Worm (Caenorhabditis elegans) whole organism, L1 larva: ENCODE data around the gene Y116A8C.24.

Source experiments
- C16A3.4 ChIP-seq: fragments of 150-350 bp; optimal IDR thresholded peaks from 2 replicates; lab custom pipeline; 2014; ENCODE audit warnings: missing biosample characterization, missing genetic modification characterization
- F16B12.6 ChIP-seq: fragments of 150-350 bp; optimal IDR thresholded peaks from 2 replicates; lab custom pipeline; 2014; ENCODE audit warnings: missing biosample characterization, missing genetic modification characterization
- alr-1 ChIP-seq: fragments of 200-800 bp; sonication (Bioruptor generic); optimal IDR thresholded peaks from 2 replicates; lab custom pipeline; 2018; ENCODE audit warnings: borderline replicate concordance, mild to moderate bottlenecking, missing genetic modification characterization, missing compliant biosample characterization
- ceh-63 ChIP-seq: fragments of 200-800 bp; sonication (Bioruptor generic); optimal IDR thresholded peaks from 2 replicates; lab custom pipeline; 2018; ENCODE audit warnings: mild to moderate bottlenecking, missing genetic modification characterization, missing compliant biosample characterization
- ceh-82 ChIP-seq, 3 experiments: fragments of 150-350 bp in 1 of 3; sonication (generic microtip) in 2 of 3; optimal IDR thresholded peaks; 2 replicates each; lab custom pipeline; 2014 to 2017; ENCODE audit warnings: missing biosample characterization in 3 of 3, missing genetic modification characterization in 3 of 3
- dpl-1 ChIP-seq, 3 experiments: fragments of 150-350 bp in 2 of 3; sonication (generic microtip) in 1 of 3; optimal IDR thresholded peaks; 2 replicates each; lab custom pipeline; 2014 to 2017; ENCODE audit warnings: missing biosample characterization in 3 of 3, missing genetic modification characterization in 3 of 3, missing genetic modification reagents in 3 of 3
- dsc-1 ChIP-seq: sonication (generic microtip); optimal IDR thresholded peaks from 2 replicates; lab custom pipeline; 2016; ENCODE audit warnings: mild to moderate bottlenecking, missing genetic modification characterization, missing compliant biosample characterization
- efl-1 ChIP-seq, 4 experiments: fragments of 150-350 bp; optimal IDR thresholded peaks in 3 of 4; peaks in 1 of 4; 1 replicate in 1 of 4; 2 replicates in 3 of 4; lab custom pipeline; 2014; ENCODE audit warnings: missing biosample characterization in 2 of 4, missing genetic modification characterization in 2 of 4, missing genetic modification reagents in 2 of 4
- egl-27 ChIP-seq, 2 experiments: fragments of 150-350 bp in 1 of 2; sonication (generic microtip); optimal IDR thresholded peaks; 3 replicates each; lab custom pipeline; 2017 to 2018; ENCODE audit warnings: missing biosample characterization in 2 of 2, missing genetic modification characterization in 2 of 2, missing genetic modification reagents in 2 of 2
- fkh-10 ChIP-seq: sonication (generic microtip); optimal IDR thresholded peaks from 2 replicates; lab custom pipeline; 2017; ENCODE audit warnings: missing biosample characterization, missing genetic modification reagents, missing genetic modification characterization
- fkh-8 ChIP-seq: sonication (generic microtip); optimal IDR thresholded peaks from 2 replicates; lab custom pipeline; 2016; ENCODE audit warnings: mild to moderate bottlenecking, missing genetic modification characterization, missing compliant biosample characterization
- hlh-17 ChIP-seq: fragments of 200-800 bp; sonication (Bioruptor generic); optimal IDR thresholded peaks from 2 replicates; lab custom pipeline; 2018; ENCODE audit warnings: missing genetic modification characterization, mild to moderate bottlenecking, missing compliant biosample characterization, moderate library complexity, borderline replicate concordance
- hpl-2 ChIP-seq: fragments of 150-350 bp; optimal IDR thresholded peaks from 2 replicates; lab custom pipeline; 2014; ENCODE audit warnings: missing biosample characterization, missing genetic modification reagents, missing genetic modification characterization
- lin-13 ChIP-seq: fragments of 150-350 bp; optimal IDR thresholded peaks from 2 replicates; lab custom pipeline; 2014; ENCODE audit warnings: missing biosample characterization, missing genetic modification reagents, missing genetic modification characterization
- lin-15B ChIP-seq: fragments of 150-350 bp; sonication (generic microtip); optimal IDR thresholded peaks from 3 replicates; lab custom pipeline; 2014; ENCODE audit warnings: missing biosample characterization, missing genetic modification characterization
- lin-39 ChIP-seq: fragments of 150-350 bp; optimal IDR thresholded peaks from 2 replicates; lab custom pipeline; 2014; ENCODE audit warnings: missing biosample characterization, missing genetic modification reagents, missing genetic modification characterization
- mab-9 ChIP-seq: fragments of 200-800 bp; sonication (Bioruptor generic); IDR thresholded peaks from 2 replicates; pipeline ENCODE4 v1.3.6; 2022; ENCODE audit warnings: missing genetic modification reagents, missing genetic modification characterization, missing compliant biosample characterization
- mdl-1 ChIP-seq, 2 experiments: fragments of 150-350 bp; optimal IDR thresholded peaks; 2 replicates each; lab custom pipeline; 2014 to 2017; ENCODE audit warnings: missing biosample characterization in 2 of 2, missing genetic modification characterization in 2 of 2, inconsistent platforms in 1 of 2
- mef-2 ChIP-seq: fragments of 150-350 bp; optimal IDR thresholded peaks from 2 replicates; lab custom pipeline; 2014; ENCODE audit warnings: missing biosample characterization, missing genetic modification characterization
- mep-1 ChIP-seq: fragments of 150-350 bp; optimal IDR thresholded peaks from 2 replicates; lab custom pipeline; 2014; ENCODE audit warnings: missing biosample characterization, missing genetic modification characterization
- nhr-12 ChIP-seq: sonication (generic microtip); optimal IDR thresholded peaks from 2 replicates; lab custom pipeline; 2017; ENCODE audit warnings: missing biosample characterization, missing genetic modification characterization
- nhr-20 ChIP-seq: sonication (generic microtip); optimal IDR thresholded peaks from 2 replicates; lab custom pipeline; 2016; ENCODE audit warnings: mild to moderate bottlenecking, missing genetic modification characterization, missing compliant biosample characterization
- nhr-28 ChIP-seq: fragments of 150-350 bp; optimal IDR thresholded peaks from 2 replicates; lab custom pipeline; 2014; ENCODE audit warnings: missing biosample characterization, missing genetic modification characterization
- nhr-47 ChIP-seq: sonication (generic microtip); optimal IDR thresholded peaks from 2 replicates; lab custom pipeline; 2016; ENCODE audit warnings: mild to moderate bottlenecking, missing genetic modification characterization, moderate library complexity, missing compliant biosample characterization
- nhr-77 ChIP-seq: fragments of 150-350 bp; optimal IDR thresholded peaks from 2 replicates; lab custom pipeline; 2014; ENCODE audit warnings: missing biosample characterization, missing genetic modification characterization
- pqm-1 ChIP-seq: sonication (generic microtip); optimal IDR thresholded peaks from 3 replicates; lab custom pipeline; 2017; ENCODE audit warnings: missing biosample characterization, missing genetic modification characterization
- rnt-1 ChIP-seq: sonication (generic microtip); optimal IDR thresholded peaks from 2 replicates; lab custom pipeline; 2016; ENCODE audit warnings: mild to moderate bottlenecking, missing genetic modification characterization, moderate library complexity, missing compliant biosample characterization
- snpc-4 ChIP-seq: fragments of 150-350 bp; optimal IDR thresholded peaks from 2 replicates; lab custom pipeline; 2014; ENCODE audit warnings: missing biosample characterization, missing genetic modification characterization
- sox-4 ChIP-seq: sonication (generic microtip); optimal IDR thresholded peaks from 2 replicates; lab custom pipeline; 2016; ENCODE audit warnings: missing genetic modification characterization, missing compliant biosample characterization
- swsn-7 ChIP-seq: sonication (generic microtip); optimal IDR thresholded peaks from 2 replicates; lab custom pipeline; 2016; ENCODE audit warnings: missing genetic modification characterization, missing compliant biosample characterization
- tlp-1 ChIP-seq: fragments of 150-350 bp; optimal IDR thresholded peaks from 2 replicates; lab custom pipeline; 2014; ENCODE audit warnings: missing biosample characterization, missing genetic modification characterization
- unc-130 ChIP-seq: fragments of 150-350 bp; optimal IDR thresholded peaks from 2 replicates; lab custom pipeline; 2017; ENCODE audit warnings: missing biosample characterization, missing genetic modification characterization, inconsistent platforms
- unc-30 ChIP-seq: sonication (generic microtip); optimal IDR thresholded peaks from 2 replicates; lab custom pipeline; 2017; ENCODE audit warnings: missing biosample characterization, missing genetic modification characterization
- unc-98 ChIP-seq: fragments of 200-800 bp; sonication (Bioruptor generic); IDR thresholded peaks from 2 replicates; pipeline ENCODE4 v1.3.6; 2022; ENCODE audit warnings: missing genetic modification characterization, missing compliant biosample characterization
- ztf-11 ChIP-seq, 2 experiments: sonication (generic microtip); optimal IDR thresholded peaks; 2 replicates each; lab custom pipeline; 2016 to 2017; ENCODE audit warnings: missing genetic modification characterization in 2 of 2, missing biosample characterization in 1 of 2, missing compliant biosample characterization in 1 of 2

Y116A8C.24 gene

ce11 chrIV:17110882-17111281 lies 40.2 kb upstream of the Y116A8C.24 start, which contains the start of gene sfa-1:
Gene sfa-1 (minus strand): TSS chrIV:17110982.
- TF ChIP-seq efl-1 (optimal IDR thresholded peaks at IDR 0.05; lab: Kevin White, UChicago) (no peak), efl-1 (GFP tag; optimal IDR thresholded peaks at IDR 0.05 in 1 of 2; lab: Kevin White, UChicago) (peak in 1 of 2 experiments; percentile 78), hpl-2 (GFP tag; lab: Kevin White, UChicago) (no peak), fkh-10 (GFP tag; lab: Kevin White, UChicago) (no peak), snpc-4 (tag; lab: Kevin White, UChicago) (no peak)
- TF ChIP-seq, all 84 proteins: peak for 1

ce11 chrIV:17109436-17109835 lies 38.7 kb upstream of the Y116A8C.24 start:
- TF ChIP-seq dpl-1 (GFP tag; optimal IDR thresholded peaks at IDR 0.05; lab: Kevin White, UChicago) = no peak
- TF ChIP-seq rnt-1 (tag; lab: Kevin White, UChicago) = no peak
- no peak for TF ChIP-seq mdl-1 (tag; optimal IDR thresholded peaks at IDR 0.05; lab: Kevin White, UChicago)
- no peak for TF ChIP-seq sox-4 (tag; lab: Kevin White, UChicago)
- no peak for TF ChIP-seq hlh-17
- TF ChIP-seq C16A3.4 (tag; lab: Kevin White, UChicago) = no peak
- no peak for TF ChIP-seq mab-9 (GFP tag; lab: Robert Waterston, UW)
- TF ChIP-seq F16B12.6 = no peak
- no peak for TF ChIP-seq nhr-77
- no peak for TF ChIP-seq alr-1 (tag; lab: Kevin White, UChicago)
- no peak for TF ChIP-seq ztf-11 (tag; optimal IDR thresholded peaks at IDR 0.05; lab: Kevin White, UChicago)
- no peak for TF ChIP-seq mep-1 (tag; lab: Kevin White, UChicago)
- no peak for TF ChIP-seq egl-27 (tag; optimal IDR thresholded peaks at IDR 0.05; lab: Kevin White, UChicago)
- TF ChIP-seq unc-30 (tag; lab: Kevin White, UChicago) = no peak
- TF ChIP-seq efl-1 (optimal IDR thresholded peaks at IDR 0.05; lab: Kevin White, UChicago) = no peak
- TF ChIP-seq efl-1 (GFP tag; optimal IDR thresholded peaks at IDR 0.05 in 1 of 2; lab: Kevin White, UChicago) = no peak
- no peak for TF ChIP-seq mef-2 (tag; lab: Kevin White, UChicago)
- TF ChIP-seq fkh-8 = no peak
- no peak for TF ChIP-seq lin-39 (tag; lab: Kevin White, UChicago)

ce11 chrIV:17108805-17109204 lies 38.1 kb upstream of the Y116A8C.24 start:
- no peak for TF ChIP-seq ceh-63 (GFP tag; lab: Kevin White, UChicago)
- peak in 1 of 3 experiments; percentile 11 for TF ChIP-seq dpl-1 (GFP tag; optimal IDR thresholded peaks at IDR 0.05; lab: Kevin White, UChicago)
- TF ChIP-seq efl-1 (optimal IDR thresholded peaks at IDR 0.05; lab: Kevin White, UChicago) = no peak
- peak; percentile 30 to 45 for TF ChIP-seq efl-1 (GFP tag; optimal IDR thresholded peaks at IDR 0.05 in 1 of 2; lab: Kevin White, UChicago)
- TF ChIP-seq lin-15B (tag; lab: Kevin White, UChicago) = no peak
- TF ChIP-seq nhr-47 = no peak

ce11 chrIV:17108200-17108599 lies 37.5 kb upstream of the Y116A8C.24 start:
- TF ChIP-seq unc-130 (tag; lab: Kevin White, UChicago) (no peak), unc-98 (GFP tag; lab: Robert Waterston, UW) (0 out of 2 replicates have a peak, but pooled peaks have one; percentile 29), nhr-28 (tag; lab: Kevin White, UChicago) (no peak)

- TF ChIP-seq ceh-82 (tag; optimal IDR thresholded peaks at IDR 0.05; lab: Kevin White, UChicago) = no peak
- no peak for TF ChIP-seq unc-130 (tag; lab: Kevin White, UChicago)
- TF ChIP-seq unc-98 (GFP tag; lab: Robert Waterston, UW) = no peak
Measured at ce11 chrIV:17105578-17105977, 34.9 kb upstream of the Y116A8C.24 start.

ce11 chrIV:17104157-17104872 lies 33.6 kb upstream of the Y116A8C.24 start:
- TF ChIP-seq unc-130 (tag; lab: Kevin White, UChicago) = no peak
- no peak for TF ChIP-seq tlp-1 (tag; lab: Kevin White, UChicago)
- TF ChIP-seq dsc-1 (tag; lab: Kevin White, UChicago) = no peak
- peak in 2 of 3 experiments; percentile 20 to 38 for TF ChIP-seq dpl-1 (GFP tag; optimal IDR thresholded peaks at IDR 0.05; lab: Kevin White, UChicago)
- TF ChIP-seq swsn-7 (tag; lab: Kevin White, UChicago) = no peak
- no peak for TF ChIP-seq hlh-17
- no peak for TF ChIP-seq nhr-12 (tag; lab: Kevin White, UChicago)
- no peak for TF ChIP-seq nhr-20 (tag; lab: Kevin White, UChicago)
- no peak for TF ChIP-seq ztf-11 (tag; optimal IDR thresholded peaks at IDR 0.05; lab: Kevin White, UChicago)
- TF ChIP-seq pqm-1 (tag; lab: Kevin White, UChicago) = no peak
- no peak for TF ChIP-seq lin-13 (GFP tag; lab: Kevin White, UChicago)
- TF ChIP-seq hpl-2 (GFP tag; lab: Kevin White, UChicago) = no peak
- TF ChIP-seq efl-1 (optimal IDR thresholded peaks at IDR 0.05; lab: Kevin White, UChicago) = peak; percentile 17 to 22
- peak in 1 of 2 experiments; percentile 72 for TF ChIP-seq efl-1 (GFP tag; optimal IDR thresholded peaks at IDR 0.05 in 1 of 2; lab: Kevin White, UChicago)
